Worm (Caenorhabditis elegans): ENCODE data around the gene Y116A8B.4.
A peak's percentile ranks its signal among the peaks of the same experiment; 100 is the strongest.

The Y116A8B.4 gene

ce11 chrIV:17259310-17259709, 35.7 kb downstream of the Y116A8B.4 start, which contains the start of gene phyh-1:
phyh-1 (minus strand) TSS chrIV:17259410.
- TF ChIP-seq ets-7 (tag; optimal IDR thresholded peaks at IDR 0.05) (no peak), tbx-11 (GFP tag; IDR thresholded peaks at IDR 0.05) (no peak), scrt-1 (GFP tag; IDR thresholded peaks at IDR 0.05) (no peak), hnd-1 (tag; optimal IDR thresholded peaks at IDR 0.05) (no peak)

ce11 chrIV:17262385-17262784, 38.8 kb downstream of the Y116A8B.4 start, which contains the start of gene ZK550.6:
ZK550.6 (minus strand) TSS chrIV:17262485.
- TF ChIP-seq F13C5.2 (tag; optimal IDR thresholded peaks at IDR 0.05) (no peak), aly-1 (tag; optimal IDR thresholded peaks at IDR 0.05) (no peak), tbx-37 (GFP tag; conservative IDR thresholded peaks at IDR 0.05) (no peak), hnd-1 (tag; optimal IDR thresholded peaks at IDR 0.05) (no peak), tbx-11 (GFP tag; IDR thresholded peaks at IDR 0.05) (no peak), hmg-4 (GFP tag; optimal IDR thresholded peaks at IDR 0.05) (no peak), scrt-1 (GFP tag; IDR thresholded peaks at IDR 0.05) (no peak), hmbx-1 (tag; optimal IDR thresholded peaks at IDR 0.05) (no peak), ets-7 (tag; optimal IDR thresholded peaks at IDR 0.05) (no peak), ceh-13 (GFP tag; optimal IDR thresholded peaks at IDR 0.05) (no peak), tra-4 (tag; optimal IDR thresholded peaks at IDR 0.05) (no peak), B0310.2 (tag; optimal IDR thresholded peaks at IDR 0.05) (no peak), flt-1 (GFP tag; IDR thresholded peaks at IDR 0.05) (no peak), ceh-36 (tag; optimal IDR thresholded peaks at IDR 0.05) (no peak), pes-1 (GFP tag; IDR thresholded peaks at IDR 0.05) (no peak), sea-1 (GFP tag; conservative IDR thresholded peaks at IDR 0.05) (no peak), ama-1 (optimal IDR thresholded peaks at IDR 0.05) (no peak)

ce11 chrIV:17263714-17264113, 40.1 kb downstream of the Y116A8B.4 start:
- TF ChIP-seq ama-1 (optimal IDR thresholded peaks at IDR 0.05) (no peak), hnd-1 (tag; optimal IDR thresholded peaks at IDR 0.05) (no peak), aly-1 (tag; optimal IDR thresholded peaks at IDR 0.05) (no peak), sea-1 (GFP tag; conservative IDR thresholded peaks at IDR 0.05) (no peak), ceh-36 (tag; optimal IDR thresholded peaks at IDR 0.05) (no peak), tra-4 (tag; optimal IDR thresholded peaks at IDR 0.05) (no peak), pes-1 (GFP tag; IDR thresholded peaks at IDR 0.05) (no peak), scrt-1 (GFP tag; IDR thresholded peaks at IDR 0.05) (no peak), ets-7 (tag; optimal IDR thresholded peaks at IDR 0.05) (no peak), ceh-13 (GFP tag; optimal IDR thresholded peaks at IDR 0.05) (no peak), tbx-11 (GFP tag; IDR thresholded peaks at IDR 0.05) (no peak), hmg-4 (GFP tag; optimal IDR thresholded peaks at IDR 0.05) (no peak), tbx-37 (GFP tag; conservative IDR thresholded peaks at IDR 0.05) (no peak), B0310.2 (tag; optimal IDR thresholded peaks at IDR 0.05) (no peak), F13C5.2 (tag; optimal IDR thresholded peaks at IDR 0.05) (no peak), hmbx-1 (tag; optimal IDR thresholded peaks at IDR 0.05) (no peak)

ce11 chrIV:17264714-17265113, 41.1 kb downstream of the Y116A8B.4 start, which contains the start of gene F26D10.13:
F26D10.13 (minus strand) TSS chrIV:17264814.
- TF ChIP-seq pes-1 (GFP tag; IDR thresholded peaks at IDR 0.05): no peak
- TF ChIP-seq hmbx-1 (tag; optimal IDR thresholded peaks at IDR 0.05): no peak
- no peak for TF ChIP-seq flt-1 (GFP tag; IDR thresholded peaks at IDR 0.05)
- TF ChIP-seq hnd-1 (tag; optimal IDR thresholded peaks at IDR 0.05): no peak
- no peak for TF ChIP-seq aly-1 (tag; optimal IDR thresholded peaks at IDR 0.05)
- TF ChIP-seq tbx-37 (GFP tag; conservative IDR thresholded peaks at IDR 0.05): no peak
- TF ChIP-seq sea-1 (GFP tag; conservative IDR thresholded peaks at IDR 0.05): no peak
- no peak for TF ChIP-seq ets-7 (tag; optimal IDR thresholded peaks at IDR 0.05)
- no peak for TF ChIP-seq ceh-13 (GFP tag; optimal IDR thresholded peaks at IDR 0.05)
- TF ChIP-seq tbx-11 (GFP tag; IDR thresholded peaks at IDR 0.05): no peak
- TF ChIP-seq ama-1 (optimal IDR thresholded peaks at IDR 0.05): no peak
- no peak for TF ChIP-seq tra-4 (tag; optimal IDR thresholded peaks at IDR 0.05)
- TF ChIP-seq ceh-36 (tag; optimal IDR thresholded peaks at IDR 0.05): no peak
- TF ChIP-seq B0310.2 (tag; optimal IDR thresholded peaks at IDR 0.05): no peak
- TF ChIP-seq F13C5.2 (tag; optimal IDR thresholded peaks at IDR 0.05): no peak
- no peak for TF ChIP-seq scrt-1 (GFP tag; IDR thresholded peaks at IDR 0.05)
- no peak for TF ChIP-seq hmg-4 (GFP tag; optimal IDR thresholded peaks at IDR 0.05)

ce11 chrIV:17265279-17265678, 41.7 kb downstream of the Y116A8B.4 start, which contains the start of gene str-187:
str-187 (plus strand) TSS chrIV:17265579.
- no peak for TF ChIP-seq ama-1 (optimal IDR thresholded peaks at IDR 0.05)

ce11 chrIV:17265716-17266115, 42.1 kb downstream of the Y116A8B.4 start:
- no peak for TF ChIP-seq flt-1 (GFP tag; IDR thresholded peaks at IDR 0.05)

ce11 chrIV:17267304-17267891, 43.8 kb downstream of the Y116A8B.4 start:
- TF ChIP-seq scrt-1 (GFP tag; IDR thresholded peaks at IDR 0.05) (no peak), aly-1 (tag; optimal IDR thresholded peaks at IDR 0.05) (no peak), ets-7 (tag; optimal IDR thresholded peaks at IDR 0.05) (no peak), flt-1 (GFP tag; IDR thresholded peaks at IDR 0.05) (no peak), ceh-36 (tag; optimal IDR thresholded peaks at IDR 0.05) (peak; percentile 49)

ce11 chrIV:17268069-17268468, 44.5 kb downstream of the Y116A8B.4 start:
- TF ChIP-seq tbx-11 (GFP tag; IDR thresholded peaks at IDR 0.05): no peak
- no peak for TF ChIP-seq flt-1 (GFP tag; IDR thresholded peaks at IDR 0.05)
- TF ChIP-seq ets-7 (tag; optimal IDR thresholded peaks at IDR 0.05): no peak
- no peak for TF ChIP-seq hmbx-1 (tag; optimal IDR thresholded peaks at IDR 0.05)
- TF ChIP-seq pes-1 (GFP tag; IDR thresholded peaks at IDR 0.05): no peak
- TF ChIP-seq ceh-36 (tag; optimal IDR thresholded peaks at IDR 0.05): no peak
- no peak for TF ChIP-seq scrt-1 (GFP tag; IDR thresholded peaks at IDR 0.05)
- no peak for TF ChIP-seq tra-4 (tag; optimal IDR thresholded peaks at IDR 0.05)
- no peak for TF ChIP-seq tbx-37 (GFP tag; conservative IDR thresholded peaks at IDR 0.05)
- no peak for TF ChIP-seq ama-1 (optimal IDR thresholded peaks at IDR 0.05)
- no peak for TF ChIP-seq ceh-13 (GFP tag; optimal IDR thresholded peaks at IDR 0.05)
- no peak for TF ChIP-seq hnd-1 (tag; optimal IDR thresholded peaks at IDR 0.05)
- no peak for TF ChIP-seq sea-1 (GFP tag; conservative IDR thresholded peaks at IDR 0.05)
- TF ChIP-seq B0310.2 (tag; optimal IDR thresholded peaks at IDR 0.05): no peak
- no peak for TF ChIP-seq aly-1 (tag; optimal IDR thresholded peaks at IDR 0.05)
- no peak for TF ChIP-seq F13C5.2 (tag; optimal IDR thresholded peaks at IDR 0.05)
